Fruit fly (Drosophila melanogaster): ENCODE measurements around the gene orb2.

The orb2 gene

DNA sequence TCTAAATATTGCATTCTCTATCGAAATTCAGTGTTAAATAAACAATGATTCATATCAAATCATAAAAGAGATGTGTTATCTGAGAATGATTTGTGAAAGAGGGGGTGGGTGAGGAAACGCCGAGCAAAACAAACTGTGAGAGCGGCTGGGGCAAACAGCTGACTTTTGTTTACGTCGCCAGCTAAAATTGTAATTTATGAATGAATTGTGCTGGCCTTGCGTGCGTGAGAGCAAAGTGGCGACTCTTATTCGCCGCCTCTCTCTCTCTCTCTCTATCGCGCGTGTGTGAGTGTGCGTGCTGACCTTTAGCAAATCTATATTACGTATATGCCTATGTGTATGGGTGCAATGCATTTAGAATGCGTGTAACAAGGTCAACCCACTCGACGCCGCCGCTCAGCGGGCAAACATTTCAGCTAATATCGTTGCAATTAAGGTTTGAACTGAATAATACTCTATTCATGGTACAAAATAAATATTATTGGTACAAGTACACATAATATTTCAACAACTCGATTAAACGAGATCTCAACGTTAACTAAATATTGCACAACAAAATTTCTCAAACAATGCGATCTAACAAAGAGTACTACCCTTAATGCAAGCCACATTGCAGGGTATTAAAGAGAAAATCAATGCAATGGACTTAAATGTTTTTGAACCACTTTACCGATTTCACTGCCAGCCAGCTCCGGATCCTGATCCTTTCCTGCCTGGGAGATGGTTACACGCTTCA, 24.6 kb upstream of the orb2 start (continued):
- TF ChIP-seq CG6791 (GFP tag; IDR thresholded peaks at IDR 0.05; ENCODE audit: partially characterized antibody) (no peak), Hr3 (GFP tag; optimal IDR thresholded peaks at IDR 0.05) (no peak), CG10209 (GFP tag; optimal IDR thresholded peaks at IDR 0.05) (no peak), CG8388 (GFP tag; optimal IDR thresholded peaks at IDR 0.05) (peak; percentile 5), CG10431 (GFP tag; optimal IDR thresholded peaks at IDR 0.05) (no peak), C15 (GFP tag; IDR thresholded peaks at IDR 0.05) (no peak), wor (GFP tag; IDR thresholded peaks at IDR 0.05) (no peak), stwl (tag; optimal IDR thresholded peaks at IDR 0.05) (no peak), tup (GFP tag; optimal IDR thresholded peaks at IDR 0.05) (no peak), CG16863 (GFP tag; optimal IDR thresholded peaks at IDR 0.05) (no peak), eyg (GFP tag; optimal IDR thresholded peaks at IDR 0.05) (no peak), gt (GFP tag; IDR thresholded peaks at IDR 0.05) (no peak), dmrt99B (tag; optimal IDR thresholded peaks at IDR 0.05) (no peak), vvl (GFP tag; IDR thresholded peaks at IDR 0.05) (peak; percentile 24; the same call in 1 of the 2 replicates), CG13894 (tag; optimal IDR thresholded peaks at IDR 0.05) (no peak), CG15479 (GFP tag; optimal IDR thresholded peaks at IDR 0.05) (peak; percentile 85), Xrp1 (GFP tag; IDR thresholded peaks at IDR 0.05) (0 out of 2 replicates have a peak, but pooled peaks have one; percentile 21), caup (GFP tag; optimal IDR thresholded peaks at IDR 0.05; ENCODE audit: severe bottlenecking) (no peak), sens-2 (GFP tag; IDR thresholded peaks at IDR 0.05) (no peak), crc (GFP tag; optimal IDR thresholded peaks at IDR 0.05) (no peak), CG17568 (GFP tag; optimal IDR thresholded peaks at IDR 0.05) (no peak), CG33557 (GFP tag; optimal IDR thresholded peaks at IDR 0.05) (no peak), CG31224 (GFP tag; IDR thresholded peaks at IDR 0.05) (no peak), CG1602 (GFP tag; optimal IDR thresholded peaks at IDR 0.05) (no peak), Hr78 (GFP tag; optimal IDR thresholded peaks at IDR 0.05) (peak in 1 of 2 experiments; percentile 99), CG4854 (GFP tag; optimal IDR thresholded peaks at IDR 0.05) (no peak), sd (tag; optimal IDR thresholded peaks at IDR 0.05) (no peak), CG17912 (GFP tag; optimal IDR thresholded peaks at IDR 0.05) (no peak), CG2120 (GFP tag; optimal IDR thresholded peaks at IDR 0.05) (no peak), CG16813 (GFP tag; IDR thresholded peaks at IDR 0.05; ENCODE audit: partially characterized antibody) (no peak), CG12659 (GFP tag; optimal IDR thresholded peaks at IDR 0.05) (no peak), pb (GFP tag; optimal IDR thresholded peaks at IDR 0.05) (no peak), YL-1 (GFP tag; optimal IDR thresholded peaks at IDR 0.05) (no peak), Gug (GFP tag; IDR thresholded peaks at IDR 0.05) (no peak), sisA (GFP tag; IDR thresholded peaks at IDR 0.05) (peak; percentile 33; the same call in 1 of the 2 replicates), CG12236 (GFP tag; optimal IDR thresholded peaks at IDR 0.05) (no peak), CG11247 (GFP tag; IDR thresholded peaks at IDR 0.05) (no peak), da (GFP tag; optimal IDR thresholded peaks at IDR 0.05) (no peak), fd64A (GFP tag; optimal IDR thresholded peaks at IDR 0.05) (no peak), CG17612 (GFP tag; IDR thresholded peaks at IDR 0.05) (no peak), Atf3 (GFP tag; optimal IDR thresholded peaks at IDR 0.05) (no peak), B-H1 (GFP tag; IDR thresholded peaks at IDR 0.05) (no peak), HLH4C (GFP tag; IDR thresholded peaks at IDR 0.05; ENCODE audit: partially characterized antibody) (no peak), nerfin-2 (GFP tag; IDR thresholded peaks at IDR 0.05; ENCODE audit: partially characterized antibody) (no peak), CG6683 (GFP tag; optimal IDR thresholded peaks at IDR 0.05) (no peak), CG2712 (tag; optimal IDR thresholded peaks at IDR 0.05) (peak; percentile 51), ab (GFP tag; optimal IDR thresholded peaks at IDR 0.05) (no peak), ato (GFP tag; IDR thresholded peaks at IDR 0.05; ENCODE audit: partially characterized antibody) (no peak), CG15073 (GFP tag; optimal IDR thresholded peaks at IDR 0.05) (no peak)

Measured in whole organism, embryonic.